Worm (Caenorhabditis elegans) whole organism, L2 larva: ENCODE measurements around the gene Y71H2AM.20.

Experiments used
- lin-11 ChIP-seq: fragments of 150-350 bp; sonication (generic microtip); optimal IDR thresholded peaks from 2 replicates; lab custom pipeline; 2014; ENCODE audit warnings: missing biosample characterization, missing genetic modification characterization, inconsistent platforms, mixed read lengths
- mdl-1 ChIP-seq, 2 experiments: fragments of 150-350 bp in 1 of 2; sonication (generic microtip) in 1 of 2; optimal IDR thresholded peaks; 2 replicates each; lab custom pipeline; 2017; ENCODE audit warnings: missing biosample characterization in 2 of 2, missing genetic modification characterization in 2 of 2
- ztf-11 ChIP-seq: sonication (generic microtip); optimal IDR thresholded peaks from 2 replicates; lab custom pipeline; 2017; ENCODE audit warnings: missing biosample characterization, missing genetic modification characterization

DNA sequence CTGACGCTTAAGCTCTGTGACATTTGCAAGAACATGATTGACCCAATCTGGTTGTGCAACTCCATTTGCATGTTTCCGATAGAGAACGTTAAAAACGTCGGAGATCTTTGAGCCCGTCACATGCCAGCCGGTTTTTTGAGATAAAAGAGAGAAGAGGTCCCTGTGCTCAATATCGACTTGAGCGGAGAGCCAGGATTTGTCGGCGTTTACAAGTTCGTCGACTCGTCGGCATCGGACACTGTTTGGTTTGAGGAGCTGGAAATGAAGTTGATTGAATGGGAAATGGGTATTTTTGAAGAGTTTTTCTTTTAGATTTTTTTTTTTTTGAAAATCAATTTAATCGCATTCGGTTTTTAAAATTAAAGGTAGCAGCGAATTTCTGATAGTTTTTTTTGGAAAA lies 27.7 kb downstream of the Y71H2AM.20 start:
- TF ChIP-seq mdl-1 (tag; optimal IDR thresholded peaks at IDR 0.05; lab: Kevin White, UChicago) (no peak), ztf-11 (tag; lab: Kevin White, UChicago) (no peak), lin-11 (no peak)
